Fruit fly (Drosophila melanogaster) whole organism, larva: ENCODE results near the gene CG17211.

ENCODE experiments used
- noc ChIP-seq: fragments of 200-800 bp; sonication (Bioruptor generic); optimal IDR thresholded peaks from 3 replicates; lab custom pipeline; 2019; ENCODE audit warnings: missing biosample characterization, mild to moderate bottlenecking, missing genetic modification characterization, moderate library complexity

The CG17211 gene

dm6 chr2L:12096396-12096813, 17.8 kb upstream of the CG17211 start, which contains the start of the genes CG6712 and Mt2:
CG6712 (minus strand) TSS chr2L:12096511.
Mt2 (plus strand) TSS chr2L:12096525.
- no peak for TF ChIP-seq noc (tag; lab: Kevin White, UChicago)

- no peak for TF ChIP-seq noc (tag; lab: Kevin White, UChicago)
Measured at dm6 chr2L:12097698-12098097, 16.5 kb upstream of the CG17211 start, which contains the start of gene Ced-12. Ced-12 (plus strand) TSS chr2L:12097838.

dm6 chr2L:12103231-12104210, 10.6 kb upstream of the CG17211 start, which contains the start of the genes Patsas and ThrRS:
Patsas (minus strand) TSS chr2L:12103285.
ThrRS (plus strand) TSS chr2L:12103751.
- TF ChIP-seq noc (tag; lab: Kevin White, UChicago) = peak; percentile 71

- TF ChIP-seq noc (tag; lab: Kevin White, UChicago) = no peak
Measured at dm6 chr2L:12107087-12107486, 7.1 kb upstream of the CG17211 start.

dm6 chr2L:12108779-12109564, 5.2 kb upstream of the CG17211 start, which contains the start of the genes Rab6 and Phae1:
Rab6 (minus strand) TSS chr2L:12109116.
Phae1 (plus strand) TSS chr2L:12109417.
- TF ChIP-seq noc (tag; lab: Kevin White, UChicago) = peak; percentile 13

- no peak for TF ChIP-seq noc (tag; lab: Kevin White, UChicago)
Measured at dm6 chr2L:12110810-12111209, 3.4 kb upstream of the CG17211 start, which contains the start of gene Phae2. Phae2 (plus strand) TSS chr2L:12111110.

- no peak for TF ChIP-seq noc (tag; lab: Kevin White, UChicago)
Measured at dm6 chr2L:12112943-12113557, 1.1 kb upstream of the CG17211 start.

dm6 chr2L:12115809-12116208, 1.6 kb downstream of the CG17211 start:
- TF ChIP-seq noc (tag; lab: Kevin White, UChicago) = no peak

dm6 chr2L:12120000-12120399, 5.8 kb downstream of the CG17211 start:
- TF ChIP-seq noc (tag; lab: Kevin White, UChicago) = no peak

dm6 chr2L:12133275-12134124, 19.3 kb downstream of the CG17211 start, which contains the start of gene rho-6:
rho-6 (minus strand) TSS chr2L:12133411.
- TF ChIP-seq noc (tag; lab: Kevin White, UChicago) = no peak

- no peak for TF ChIP-seq noc (tag; lab: Kevin White, UChicago)
Measured at dm6 chr2L:12134125-12134378, 19.9 kb downstream of the CG17211 start.

- no peak for TF ChIP-seq noc (tag; lab: Kevin White, UChicago)
Measured at dm6 chr2L:12137708-12138107, 23.5 kb downstream of the CG17211 start, which contains the start of gene Gr33a. Gr33a (plus strand) TSS chr2L:12138008.

- no peak for TF ChIP-seq noc (tag; lab: Kevin White, UChicago)
Measured at dm6 chr2L:12142439-12142838, 28.3 kb downstream of the CG17211 start, which contains the start of gene CG31760. CG31760 (plus strand) TSS chr2L:12142780.

- TF ChIP-seq noc (tag; lab: Kevin White, UChicago) = no peak
Measured at dm6 chr2L:12161467-12161866, 47.3 kb downstream of the CG17211 start, which contains the start of gene CG31861. CG31861 (plus strand) TSS chr2L:12161767.
